Worm (Caenorhabditis elegans) whole organism, L3 larva: ENCODE results near the gene F59A7.14.

Experiments
- R02D3.7 ChIP-seq: fragments of 150-350 bp; optimal IDR thresholded peaks from 2 replicates; lab custom pipeline; 2014; ENCODE audit warnings: missing biosample characterization, missing genetic modification characterization
- ZK546.5 ChIP-seq: sonication (generic microtip); optimal IDR thresholded peaks from 2 replicates; lab custom pipeline; 2017; ENCODE audit warnings: missing biosample characterization, missing genetic modification characterization
- aly-2 ChIP-seq: fragments of 150-350 bp; optimal IDR thresholded peaks from 2 replicates; lab custom pipeline; 2014; ENCODE audit warnings: missing biosample characterization, missing genetic modification characterization
- ama-1 ChIP-seq: fragments of 150-350 bp; optimal IDR thresholded peaks from 2 replicates; lab custom pipeline; 2018
- ceh-82 ChIP-seq: fragments of 150-350 bp; optimal IDR thresholded peaks from 2 replicates; lab custom pipeline; 2014; ENCODE audit warnings: missing biosample characterization, missing genetic modification characterization
- ceh-9 ChIP-seq: sonication (generic microtip); optimal IDR thresholded peaks from 2 replicates; lab custom pipeline; 2018; ENCODE audit warnings: missing biosample characterization, missing genetic modification characterization
- daf-12 ChIP-seq: fragments of 150-350 bp; optimal IDR thresholded peaks from 2 replicates; lab custom pipeline; 2014; ENCODE audit warnings: missing biosample characterization, missing genetic modification reagents, missing genetic modification characterization
- egl-5 ChIP-seq: fragments of 150-350 bp; optimal IDR thresholded peaks from 2 replicates; lab custom pipeline; 2017; ENCODE audit warnings: missing biosample characterization, missing genetic modification reagents, missing genetic modification characterization, inconsistent platforms
- elt-1 ChIP-seq: fragments of 150-350 bp; optimal IDR thresholded peaks from 2 replicates; lab custom pipeline; 2014; ENCODE audit warnings: missing biosample characterization, missing genetic modification characterization
- elt-2 ChIP-seq: sonication (generic microtip); optimal IDR thresholded peaks from 2 replicates; lab custom pipeline; 2016; ENCODE audit warnings: missing genetic modification reagents, mild to moderate bottlenecking, missing genetic modification characterization, missing compliant biosample characterization
- elt-3 ChIP-seq, 3 experiments: fragments of 150-350 bp in 1 of 3; sonication (generic microtip) in 2 of 3; optimal IDR thresholded peaks; 2 replicates in 2 of 3; 4 replicates in 1 of 3; lab custom pipeline; 2014 to 2017; ENCODE audit warnings: missing biosample characterization in 3 of 3, missing genetic modification characterization in 3 of 3
- fkh-10 ChIP-seq: sonication (generic microtip); optimal IDR thresholded peaks from 2 replicates; lab custom pipeline; 2017; ENCODE audit warnings: missing biosample characterization, missing genetic modification reagents, missing genetic modification characterization
- fkh-2 ChIP-seq: fragments of 150-350 bp; optimal IDR thresholded peaks from 2 replicates; lab custom pipeline; 2014; ENCODE audit warnings: missing biosample characterization, missing genetic modification reagents, missing genetic modification characterization
- fos-1 ChIP-seq: fragments of 150-350 bp; optimal IDR thresholded peaks from 2 replicates; lab custom pipeline; 2014; ENCODE audit warnings: missing biosample characterization, missing genetic modification characterization
- jun-1 ChIP-seq: fragments of 150-350 bp; optimal IDR thresholded peaks from 2 replicates; lab custom pipeline; 2014; ENCODE audit warnings: missing biosample characterization, missing genetic modification reagents, missing genetic modification characterization
- lin-39 ChIP-seq: fragments of 150-350 bp; optimal IDR thresholded peaks from 2 replicates; lab custom pipeline; 2018; ENCODE audit warnings: missing biosample characterization, missing genetic modification reagents, missing genetic modification characterization
- lsy-12 ChIP-seq: sonication (generic microtip); optimal IDR thresholded peaks from 2 replicates; lab custom pipeline; 2016; ENCODE audit warnings: mild to moderate bottlenecking, missing genetic modification characterization, missing compliant biosample characterization
- mdl-1 ChIP-seq: fragments of 150-350 bp; optimal IDR thresholded peaks from 2 replicates; lab custom pipeline; 2014; ENCODE audit warnings: missing biosample characterization, missing genetic modification characterization
- mml-1 ChIP-seq: fragments of 150-350 bp; sonication (generic microtip); optimal IDR thresholded peaks from 3 replicates; lab custom pipeline; 2014; ENCODE audit warnings: missing biosample characterization, missing genetic modification characterization
- nfya-1 ChIP-seq: sonication (generic microtip); optimal IDR thresholded peaks from 2 replicates; lab custom pipeline; 2017; ENCODE audit warnings: missing genetic modification characterization, mild to moderate bottlenecking, missing compliant biosample characterization, antibody characterized with exemption, moderate library complexity; ENCODE audit not compliant: insufficient read depth
- nhr-11 ChIP-seq: fragments of 150-350 bp; optimal IDR thresholded peaks from 2 replicates; lab custom pipeline; 2014; ENCODE audit warnings: missing biosample characterization, missing genetic modification characterization
- nhr-12 ChIP-seq: fragments of 150-350 bp; optimal IDR thresholded peaks from 2 replicates; lab custom pipeline; 2014; ENCODE audit warnings: missing biosample characterization, missing genetic modification characterization
- nhr-23 ChIP-seq: fragments of 150-350 bp; optimal IDR thresholded peaks from 2 replicates; lab custom pipeline; 2014; ENCODE audit warnings: missing biosample characterization, missing genetic modification reagents, missing genetic modification characterization
- nhr-237 ChIP-seq: fragments of 150-350 bp; optimal IDR thresholded peaks from 2 replicates; lab custom pipeline; 2014; ENCODE audit warnings: missing biosample characterization, missing genetic modification characterization
- nhr-25 ChIP-seq: sonication (generic microtip); optimal IDR thresholded peaks from 2 replicates; lab custom pipeline; 2017; ENCODE audit warnings: missing biosample characterization, missing genetic modification characterization
- nhr-28 ChIP-seq: fragments of 150-350 bp; optimal IDR thresholded peaks from 2 replicates; lab custom pipeline; 2014; ENCODE audit warnings: missing biosample characterization, missing genetic modification characterization
- nhr-67 ChIP-seq: fragments of 150-350 bp; optimal IDR thresholded peaks from 2 replicates; lab custom pipeline; 2014; ENCODE audit warnings: missing biosample characterization, missing genetic modification characterization
- nhr-76 ChIP-seq: fragments of 150-350 bp; sonication (generic microtip); optimal IDR thresholded peaks from 5 replicates; lab custom pipeline; 2014; ENCODE audit warnings: missing biosample characterization, missing genetic modification characterization
- nhr-77 ChIP-seq: fragments of 150-350 bp; optimal IDR thresholded peaks from 2 replicates; lab custom pipeline; 2014; ENCODE audit warnings: missing biosample characterization, missing genetic modification characterization
- pha-4 ChIP-seq: fragments of 150-350 bp; optimal IDR thresholded peaks from 2 replicates; lab custom pipeline; 2014; ENCODE audit warnings: missing biosample characterization, missing genetic modification reagents, missing genetic modification characterization
- pqm-1 ChIP-seq: fragments of 150-350 bp; optimal IDR thresholded peaks from 2 replicates; lab custom pipeline; 2017; ENCODE audit warnings: missing biosample characterization, missing genetic modification characterization, inconsistent platforms
- snpc-4 ChIP-seq: fragments of 150-350 bp; optimal IDR thresholded peaks from 2 replicates; lab custom pipeline; 2014; ENCODE audit warnings: missing biosample characterization, missing genetic modification characterization
- unc-39 ChIP-seq: sonication (generic microtip); optimal IDR thresholded peaks from 4 replicates; lab custom pipeline; 2017; ENCODE audit warnings: missing biosample characterization, missing genetic modification characterization
- unc-62 ChIP-seq: fragments of 150-350 bp; sonication (generic microtip); optimal IDR thresholded peaks from 4 replicates; lab custom pipeline; 2014; ENCODE audit warnings: missing biosample characterization, missing genetic modification reagents, missing genetic modification characterization
- zag-1 ChIP-seq: fragments of 150-350 bp; optimal IDR thresholded peaks from 2 replicates; lab custom pipeline; 2014; ENCODE audit warnings: missing biosample characterization, missing genetic modification characterization
- ztf-11 ChIP-seq: fragments of 150-350 bp; optimal IDR thresholded peaks from 2 replicates; lab custom pipeline; 2014; ENCODE audit warnings: missing biosample characterization, missing genetic modification characterization
- ztf-4 ChIP-seq: fragments of 150-350 bp; optimal IDR thresholded peaks from 2 replicates; lab custom pipeline; 2014; ENCODE audit warnings: missing biosample characterization, missing genetic modification characterization

F59A7.14 gene

DNA sequence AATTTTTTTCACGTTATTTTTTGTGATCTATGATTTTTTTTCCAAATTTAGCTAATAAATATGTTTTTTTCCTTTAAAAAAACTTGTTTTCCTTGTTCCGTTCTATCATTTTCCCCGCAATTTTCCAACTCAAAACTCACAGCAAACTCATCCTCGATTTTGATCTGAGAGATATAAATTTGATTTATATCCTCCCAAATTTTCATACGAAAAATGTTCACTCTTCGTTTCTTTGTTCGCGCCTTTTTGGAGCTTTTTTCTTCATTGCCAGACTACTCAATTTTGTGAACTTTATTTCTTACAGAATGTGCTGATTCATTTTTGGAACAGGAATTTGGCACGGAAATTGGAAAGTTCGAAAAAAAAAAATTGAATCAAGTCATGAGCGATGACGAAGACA lies at the start of gene F59A7.14:
Gene F59A7.14 (plus strand): TSS at position 301 of the 400 bp plus-strand sequence.
- TF ChIP-seq elt-1 (tag; lab: Kevin White, UChicago) (no peak), daf-12 (tag; lab: Kevin White, UChicago) (no peak), snpc-4 (no peak), ceh-82 (no peak), nhr-237 (tag; lab: Kevin White, UChicago) (no peak), fkh-10 (no peak), nhr-12 (tag; lab: Kevin White, UChicago) (no peak), ztf-11 (no peak), ZK546.5 (tag; lab: Kevin White, UChicago) (no peak), fos-1 (tag; lab: Kevin White, UChicago) (no peak), mml-1 (tag; lab: Kevin White, UChicago) (no peak), jun-1 (no peak), elt-3 (tag; optimal IDR thresholded peaks at IDR 0.05; lab: Kevin White, UChicago) (no peak), nhr-76 (tag; lab: Kevin White, UChicago) (no peak), fkh-2 (tag; lab: Kevin White, UChicago) (no peak), ztf-4 (tag; lab: Kevin White, UChicago) (no peak), ceh-9 (tag; lab: Kevin White, UChicago) (no peak)
- TF ChIP-seq, all 47 proteins: peak for 0

ce11 chrV:1969228-1969627 lies 49.6 kb upstream of the F59A7.14 start, which contains the start of gene acs-3:
Gene acs-3, plus strand, starts transcription at chrV:1969528.
- TF ChIP-seq mdl-1 (tag; lab: Kevin White, UChicago) (no peak), nhr-23 (tag; lab: Kevin White, UChicago) (no peak), nhr-77 (tag; lab: Kevin White, UChicago) (no peak), nhr-12 (tag; lab: Kevin White, UChicago) (no peak)

- TF ChIP-seq pqm-1 (tag; lab: Kevin White, UChicago), result no peak
- no peak for TF ChIP-seq ceh-82
- no peak for TF ChIP-seq jun-1
- no peak for TF ChIP-seq egl-5
- TF ChIP-seq nhr-25 (tag; lab: Kevin White, UChicago), result no peak
- TF ChIP-seq nhr-237 (tag; lab: Kevin White, UChicago), result no peak
- no peak for TF ChIP-seq R02D3.7 (tag; lab: Kevin White, UChicago)
- TF ChIP-seq nhr-67, result no peak
- no peak for TF ChIP-seq zag-1 (tag; lab: Kevin White, UChicago)
- TF ChIP-seq fkh-10, result no peak
- TF ChIP-seq nhr-11 (tag; lab: Kevin White, UChicago), result no peak
- TF ChIP-seq pha-4 (tag; lab: Kevin White, UChicago), result no peak
- no peak for TF ChIP-seq ZK546.5 (tag; lab: Kevin White, UChicago)
Observed at ce11 chrV:1969690-1970089, 49.1 kb upstream of the F59A7.14 start.

- no peak for TF ChIP-seq unc-39 (tag; lab: Kevin White, UChicago)
- no peak for TF ChIP-seq elt-2 (tag; lab: Kevin White, UChicago)
- no peak for TF ChIP-seq nhr-28
- no peak for TF ChIP-seq egl-5
- TF ChIP-seq nhr-25 (tag; lab: Kevin White, UChicago), result no peak
Observed at ce11 chrV:1975049-1975448, 43.7 kb upstream of the F59A7.14 start, which contains the start of gene fbxa-201. Gene fbxa-201, plus strand, starts transcription at chrV:1975349.

DNA sequence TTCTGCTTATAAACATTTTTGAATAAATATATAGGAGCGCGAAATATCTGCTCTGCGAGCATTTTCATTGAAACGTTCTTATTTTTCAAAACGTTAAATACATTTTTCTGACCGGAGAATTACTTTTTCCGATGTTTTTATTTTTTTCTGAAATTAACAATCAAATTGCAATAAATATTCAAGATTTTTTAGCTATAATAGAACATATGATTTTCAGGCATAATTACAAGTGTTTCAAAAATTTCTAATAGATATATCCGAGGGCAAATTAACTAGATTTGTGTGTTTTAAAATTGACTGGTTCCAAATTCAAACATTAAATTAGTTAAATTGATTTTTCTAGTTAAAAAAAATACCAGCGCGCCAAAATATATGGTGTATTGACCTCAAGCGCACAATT lies 39.8 kb upstream of the F59A7.14 start, which contains the start of gene T08B1.4:
Gene T08B1.4 (plus strand): TSS at position 301 of the 400 bp plus-strand sequence.
- no peak for TF ChIP-seq elt-3 (tag; optimal IDR thresholded peaks at IDR 0.05; lab: Kevin White, UChicago)
- no peak for TF ChIP-seq mml-1 (tag; lab: Kevin White, UChicago)
- no peak for TF ChIP-seq elt-2 (tag; lab: Kevin White, UChicago)
- no peak for TF ChIP-seq zag-1 (tag; lab: Kevin White, UChicago)
- no peak for TF ChIP-seq nhr-28
- no peak for TF ChIP-seq aly-2 (tag; lab: Kevin White, UChicago)
- no peak for TF ChIP-seq mdl-1 (tag; lab: Kevin White, UChicago)
- TF ChIP-seq nhr-237 (tag; lab: Kevin White, UChicago), result no peak
- no peak for TF ChIP-seq nhr-67
- no peak for TF ChIP-seq unc-62 (GFP tag; lab: Kevin White, UChicago)
- no peak for TF ChIP-seq ama-1
- no peak for TF ChIP-seq lsy-12 (tag; lab: Kevin White, UChicago)
- no peak for TF ChIP-seq nhr-25 (tag; lab: Kevin White, UChicago)
- no peak for TF ChIP-seq nfya-1 (tag; lab: Kevin White, UChicago)
- TF ChIP-seq pqm-1 (tag; lab: Kevin White, UChicago), result no peak
- TF ChIP-seq lin-39 (tag; lab: Kevin White, UChicago), result no peak
- no peak for TF ChIP-seq ztf-11
- TF ChIP-seq nhr-11 (tag; lab: Kevin White, UChicago), result no peak
- TF ChIP-seq, all 47 proteins: peak for 0
